In genomic region chrV:19856933-19857332, ce11 we compare ENCODE assay signal across 2 worm cellular contexts.
TF ChIP-seq lines count a peak whose summit lies in the region.

No protein-coding gene starts in this region.

TF ChIP-seq in whole organism, L4 larva, 104 proteins besides CTCF, POLR2A, EP300 and RAD21:
- TF ChIP-seq madf-5 (GFP tag; IDR thresholded peaks at IDR 0.05; lab: Robert Waterston, UW) (no peak), set-16 (GFP tag; IDR thresholded peaks at IDR 0.05; lab: Robert Waterston, UW) (peak; percentile 39; the same call in 1 of the 2 replicates), nhr-102 (tag; optimal IDR thresholded peaks at IDR 0.05; lab: Kevin White, UChicago) (no peak)

TF ChIP-seq in whole organism, young adult, 124 proteins besides CTCF, POLR2A, EP300 and RAD21:
- TF ChIP-seq zfh-2 (GFP tag; conservative IDR thresholded peaks at IDR 0.05; lab: Robert Waterston, UW), result peak; percentile 59; the same call in 1 of the 2 replicates
- TF ChIP-seq unc-130 (GFP tag; optimal IDR thresholded peaks at IDR 0.05; lab: Kevin White, UChicago), result no peak
- no peak for TF ChIP-seq F23B12.7 (tag; optimal IDR thresholded peaks at IDR 0.05; lab: Kevin White, UChicago; ENCODE audit: insufficient read depth)
